Worm (Caenorhabditis elegans) whole organism, late embryonic: Measurements from ENCODE around the gene fbxl-4.

Source experiments
- F13H6.1 ChIP-seq: sonication (generic microtip); optimal IDR thresholded peaks from 2 replicates; lab custom pipeline; 2016; ENCODE audit warnings: missing genetic modification characterization, missing compliant biosample characterization
- Y22D7AL.16 ChIP-seq: sonication (generic microtip); optimal IDR thresholded peaks from 2 replicates; lab custom pipeline; 2016; ENCODE audit warnings: missing genetic modification characterization, missing compliant biosample characterization
- ceh-18 ChIP-seq: sonication (generic microtip); optimal IDR thresholded peaks from 2 replicates; lab custom pipeline; 2016; ENCODE audit warnings: missing genetic modification characterization, missing compliant biosample characterization
- ceh-19 ChIP-seq: fragments of 200-800 bp; sonication (Bioruptor generic); optimal IDR thresholded peaks from 2 replicates; lab custom pipeline; 2018; ENCODE audit warnings: mild to moderate bottlenecking, missing genetic modification characterization, missing compliant biosample characterization
- ceh-22 ChIP-seq: sonication (generic microtip); optimal IDR thresholded peaks from 2 replicates; lab custom pipeline; 2017; ENCODE audit warnings: missing biosample characterization, missing genetic modification characterization
- ceh-24 ChIP-seq: sonication (generic microtip); optimal IDR thresholded peaks from 2 replicates; lab custom pipeline; 2016; ENCODE audit warnings: mild to moderate bottlenecking, missing genetic modification characterization, missing compliant biosample characterization
- ceh-30 ChIP-seq: fragments of 150-350 bp; optimal IDR thresholded peaks from 2 replicates; lab custom pipeline; 2014; ENCODE audit warnings: missing biosample characterization, missing genetic modification characterization
- ceh-31 ChIP-seq: sonication (generic microtip); optimal IDR thresholded peaks from 2 replicates; lab custom pipeline; 2016; ENCODE audit warnings: missing genetic modification characterization, missing compliant biosample characterization
- ceh-45 ChIP-seq: fragments of 200-800 bp; sonication (Bioruptor generic); IDR thresholded peaks from 2 replicates; pipeline ENCODE4 v1.3.6; 2022; ENCODE audit warnings: missing genetic modification reagents, missing genetic modification characterization, missing compliant biosample characterization
- ceh-9 ChIP-seq: sonication (generic microtip); optimal IDR thresholded peaks from 2 replicates; lab custom pipeline; 2016; ENCODE audit warnings: mild to moderate bottlenecking, missing genetic modification characterization, inconsistent platforms, missing compliant biosample characterization
- elt-4 ChIP-seq: sonication (generic microtip); optimal IDR thresholded peaks from 2 replicates; lab custom pipeline; 2016; ENCODE audit warnings: missing genetic modification characterization, missing compliant biosample characterization
- ets-4 ChIP-seq: sonication (generic microtip); optimal IDR thresholded peaks from 2 replicates; lab custom pipeline; 2016; ENCODE audit warnings: missing genetic modification characterization, missing compliant biosample characterization
- eyg-1 ChIP-seq: sonication (generic microtip); optimal IDR thresholded peaks from 2 replicates; lab custom pipeline; 2016; ENCODE audit warnings: missing genotype, missing genetic modification characterization, missing compliant biosample characterization
- fax-1 ChIP-seq: sonication (generic microtip); optimal IDR thresholded peaks from 2 replicates; lab custom pipeline; 2016; ENCODE audit warnings: missing genotype, missing genetic modification characterization, missing compliant biosample characterization
- fkh-6 ChIP-seq: sonication (generic microtip); optimal IDR thresholded peaks from 2 replicates; lab custom pipeline; 2016; ENCODE audit warnings: missing genetic modification characterization, missing compliant biosample characterization
- gmeb-2 ChIP-seq: sonication (generic microtip); optimal IDR thresholded peaks from 2 replicates; lab custom pipeline; 2016; ENCODE audit warnings: missing genetic modification characterization, inconsistent platforms, missing compliant biosample characterization
- hlh-13 ChIP-seq: fragments of 200-800 bp; sonication (Bioruptor generic); optimal IDR thresholded peaks from 2 replicates; lab custom pipeline; 2018; ENCODE audit warnings: mild to moderate bottlenecking, missing genetic modification characterization, missing compliant biosample characterization
- hlh-15 ChIP-seq: sonication (generic microtip); optimal IDR thresholded peaks from 2 replicates; lab custom pipeline; 2016; ENCODE audit warnings: missing genetic modification characterization, missing compliant biosample characterization
- hlh-30 ChIP-seq: sonication (generic microtip); optimal IDR thresholded peaks from 2 replicates; lab custom pipeline; 2017; ENCODE audit warnings: antibody characterized with exemption, missing genetic modification characterization, missing compliant biosample characterization; ENCODE audit not compliant: insufficient read depth
- hlh-8 ChIP-seq: sonication (generic microtip); optimal IDR thresholded peaks from 2 replicates; lab custom pipeline; 2016; ENCODE audit warnings: missing genotype, missing genetic modification characterization, missing compliant biosample characterization
- lim-6 ChIP-seq: sonication (generic microtip); optimal IDR thresholded peaks from 2 replicates; lab custom pipeline; 2016; ENCODE audit warnings: missing genetic modification characterization, missing compliant biosample characterization
- lin-11 ChIP-seq: fragments of 200-800 bp; sonication (Bioruptor generic); optimal IDR thresholded peaks from 2 replicates; lab custom pipeline; 2018; ENCODE audit warnings: mild to moderate bottlenecking, missing genetic modification characterization, missing compliant biosample characterization
- mec-3 ChIP-seq: sonication (generic microtip); optimal IDR thresholded peaks from 2 replicates; lab custom pipeline; 2016; ENCODE audit warnings: borderline replicate concordance, missing genetic modification characterization, missing compliant biosample characterization
- nhr-11 ChIP-seq: fragments of 150-350 bp; optimal IDR thresholded peaks from 2 replicates; lab custom pipeline; 2014; ENCODE audit warnings: missing biosample characterization, missing genetic modification characterization
- npax-4 ChIP-seq: sonication (generic microtip); optimal IDR thresholded peaks from 2 replicates; lab custom pipeline; 2016; ENCODE audit warnings: missing genetic modification characterization, missing compliant biosample characterization
- odd-2 ChIP-seq: sonication (generic microtip); optimal IDR thresholded peaks from 2 replicates; lab custom pipeline; 2017; ENCODE audit warnings: antibody characterized with exemption, mild to moderate bottlenecking, missing genetic modification characterization, missing compliant biosample characterization
- pag-3 ChIP-seq: sonication (generic microtip); optimal IDR thresholded peaks from 2 replicates; lab custom pipeline; 2016; ENCODE audit warnings: missing compliant biosample characterization, missing genetic modification characterization, borderline replicate concordance
- pax-1 ChIP-seq: fragments of 150-350 bp; optimal IDR thresholded peaks from 2 replicates; lab custom pipeline; 2014; ENCODE audit warnings: missing biosample characterization, missing genetic modification characterization
- pha-2 ChIP-seq: sonication (generic microtip); optimal IDR thresholded peaks from 2 replicates; lab custom pipeline; 2017; ENCODE audit warnings: mild to moderate bottlenecking, missing genetic modification characterization, missing compliant biosample characterization
- pros-1 ChIP-seq: fragments of 150-350 bp; optimal IDR thresholded peaks from 2 replicates; lab custom pipeline; 2014; ENCODE audit warnings: missing biosample characterization, missing genetic modification reagents, missing genetic modification characterization
- rnt-1 ChIP-seq: sonication (generic microtip); optimal IDR thresholded peaks from 2 replicates; lab custom pipeline; 2016; ENCODE audit warnings: missing genetic modification characterization, missing compliant biosample characterization
- syd-9 ChIP-seq: sonication (generic microtip); optimal IDR thresholded peaks from 2 replicates; lab custom pipeline; 2016; ENCODE audit warnings: mild to moderate bottlenecking, missing genetic modification characterization, moderate library complexity, missing compliant biosample characterization
- unc-3 ChIP-seq, 2 experiments: fragments of 200-800 bp in 1 of 2; sonication (Bioruptor generic) in 1 of 2; sonication (generic microtip) in 1 of 2; conservative IDR thresholded peaks in 1 of 2; optimal IDR thresholded peaks in 1 of 2; 2 replicates each; pipeline versions ENCODE4 v1.3.6 to Lab custom; 2016 to 2022; ENCODE audit warnings: missing compliant biosample characterization in 2 of 2, missing genetic modification characterization in 2 of 2, missing genetic modification reagents in 1 of 2
- unc-42 ChIP-seq: sonication (generic microtip); optimal IDR thresholded peaks from 2 replicates; lab custom pipeline; 2016; ENCODE audit warnings: missing genotype, missing genetic modification characterization, missing compliant biosample characterization
- unc-55 ChIP-seq: sonication (generic microtip); optimal IDR thresholded peaks from 2 replicates; lab custom pipeline; 2017; ENCODE audit warnings: missing biosample characterization, missing genetic modification reagents, missing genetic modification characterization
- zip-5 ChIP-seq: sonication (generic microtip); optimal IDR thresholded peaks from 2 replicates; lab custom pipeline; 2016; ENCODE audit warnings: missing genetic modification characterization, missing compliant biosample characterization
- ztf-16 ChIP-seq: sonication (generic microtip); optimal IDR thresholded peaks from 2 replicates; lab custom pipeline; 2017; ENCODE audit warnings: missing genetic modification characterization, missing compliant biosample characterization

fbxl-4 gene

DNA sequence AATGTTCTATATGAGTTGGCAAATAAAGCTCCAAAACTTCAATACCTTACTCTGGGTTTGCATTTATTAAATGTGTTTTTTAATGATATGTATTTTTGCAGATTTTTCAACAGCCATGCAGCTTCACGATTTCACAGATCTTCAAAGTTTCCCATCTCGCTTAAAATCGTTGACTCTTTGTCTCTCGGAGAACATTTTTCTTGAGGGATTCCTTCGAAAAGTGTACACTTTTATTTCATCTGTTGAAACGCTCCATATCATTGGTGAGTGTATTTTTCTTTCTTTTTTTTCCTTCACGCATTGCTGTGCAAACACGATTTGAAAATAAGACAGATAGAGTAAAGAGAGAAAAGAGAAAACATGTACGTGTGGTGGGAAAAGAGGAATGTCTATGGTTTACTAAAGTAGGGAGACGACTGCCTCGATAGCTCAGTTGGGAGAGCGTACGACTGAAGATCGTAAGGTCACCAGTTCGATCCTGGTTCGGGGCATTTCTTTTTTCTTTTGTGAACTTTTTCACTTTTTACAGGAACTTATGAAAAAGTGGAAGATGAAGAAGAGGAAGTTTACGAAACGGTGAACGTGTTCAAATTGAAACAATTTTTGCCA, 4.7 kb downstream of the fbxl-4 start (continued):
- TF ChIP-seq ceh-9 (tag; lab: Kevin White, UChicago) = peak; percentile 61
- peak; percentile 54 for TF ChIP-seq ceh-31 (tag; lab: Kevin White, UChicago)
- peak; percentile 94 for TF ChIP-seq ceh-45 (GFP tag; lab: Robert Waterston, UW)
- TF ChIP-seq odd-2 (tag; lab: Kevin White, UChicago) = peak; percentile 49
- TF ChIP-seq ceh-24 (tag; lab: Kevin White, UChicago) = peak; percentile 67
- TF ChIP-seq unc-55 (GFP tag; lab: Kevin White, UChicago) = no peak
- TF ChIP-seq hlh-13 (GFP tag; lab: Kevin White, UChicago) = peak; percentile 83
- TF ChIP-seq lim-6 (tag; lab: Kevin White, UChicago) = peak; percentile 73
- TF ChIP-seq rnt-1 = peak; percentile 79
- TF ChIP-seq unc-42 (tag; lab: Kevin White, UChicago) = peak; percentile 57
- peak; percentile 58 for TF ChIP-seq pag-3
- TF ChIP-seq gmeb-2 (tag; lab: Kevin White, UChicago) = peak; percentile 89
- TF ChIP-seq pha-2 (tag; lab: Kevin White, UChicago) = peak; percentile 73
- TF ChIP-seq F13H6.1 = peak; percentile 74
- peak; percentile 77 for TF ChIP-seq hlh-15 (tag; lab: Kevin White, UChicago)
- no peak for TF ChIP-seq elt-4
- peak; percentile 77 for TF ChIP-seq npax-4
- no peak for TF ChIP-seq nhr-11 (tag; lab: Kevin White, UChicago)
- peak; percentile 77 for TF ChIP-seq ztf-16 (tag; lab: Kevin White, UChicago)
- no peak for TF ChIP-seq mec-3 (tag; lab: Kevin White, UChicago)
- TF ChIP-seq pros-1 (tag; lab: Kevin White, UChicago) = no peak
- peak; percentile 67 for TF ChIP-seq fax-1 (tag; lab: Kevin White, UChicago)
- peak; percentile 60 for TF ChIP-seq zip-5

DNA sequence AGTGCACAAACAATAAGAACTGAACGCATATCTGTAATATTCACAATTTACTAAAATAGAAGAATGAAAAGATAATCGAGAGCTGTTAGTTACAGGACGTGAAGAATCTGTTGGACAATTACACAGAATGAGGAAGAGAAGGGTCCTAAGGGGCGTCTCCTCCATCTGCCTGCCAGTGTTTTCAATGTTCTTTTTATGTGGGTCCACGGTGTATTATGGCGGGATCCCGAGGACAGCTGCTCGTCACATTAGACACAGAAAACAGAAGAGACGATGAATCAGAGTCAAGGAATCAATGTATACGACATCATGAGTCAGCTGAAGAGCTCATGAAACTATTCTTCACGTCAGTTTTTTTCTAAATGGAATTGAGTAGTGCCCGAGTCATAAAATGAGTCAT, 8.5 kb downstream of the fbxl-4 start, which contains the start of gene ttr-6:
Gene ttr-6 (minus strand): TSS at position 33 of the 400 bp plus-strand sequence.
- peak; percentile 8 for TF ChIP-seq hlh-8 (tag; lab: Kevin White, UChicago)
- no peak for TF ChIP-seq ets-4 (tag; lab: Kevin White, UChicago)
- peak; percentile 47 for TF ChIP-seq unc-55 (GFP tag; lab: Kevin White, UChicago)
- no peak for TF ChIP-seq ceh-19 (GFP tag; lab: Kevin White, UChicago)
- no peak for TF ChIP-seq ztf-16 (tag; lab: Kevin White, UChicago)
- TF ChIP-seq eyg-1 (tag; lab: Kevin White, UChicago) = no peak
- TF ChIP-seq fkh-6 (tag; lab: Kevin White, UChicago) = no peak
- TF ChIP-seq ceh-18 = no peak
- TF ChIP-seq fax-1 (tag; lab: Kevin White, UChicago) = no peak
- no peak for TF ChIP-seq hlh-30
- no peak for TF ChIP-seq ceh-30 (tag; lab: Kevin White, UChicago)
- TF ChIP-seq syd-9 = no peak
- TF ChIP-seq elt-4 = no peak

- TF ChIP-seq nhr-11 (tag; lab: Kevin White, UChicago) = no peak
- TF ChIP-seq ceh-45 (GFP tag; lab: Robert Waterston, UW) = no peak
- no peak for TF ChIP-seq Y22D7AL.16
- TF ChIP-seq elt-4 = no peak
- no peak for TF ChIP-seq lin-11 (tag; lab: Kevin White, UChicago)
- no peak for TF ChIP-seq ceh-22 (tag; lab: Kevin White, UChicago)
- TF ChIP-seq unc-3 (GFP tag; conservative IDR thresholded peaks at IDR 0.05; lab: Robert Waterston, UW) = no peak
- no peak for TF ChIP-seq unc-3 (tag; optimal IDR thresholded peaks at IDR 0.05; lab: Kevin White, UChicago)
- TF ChIP-seq pha-2 (tag; lab: Kevin White, UChicago) = no peak
- no peak for TF ChIP-seq ceh-18
- no peak for TF ChIP-seq pag-3
- no peak for TF ChIP-seq fkh-6 (tag; lab: Kevin White, UChicago)
- TF ChIP-seq pax-1 (tag; lab: Kevin White, UChicago) = no peak
Measured at ce11 chrX:6598732-6599131, 10.1 kb downstream of the fbxl-4 start, which contains the start of gene hic-1. Gene hic-1 (minus strand): TSS chrX:6598832.
